Worm (Caenorhabditis elegans) whole organism, L3 larva: ENCODE measurements around the gene F02C12.1.
"Not testable (repeated sequence)": the region's sequence is repeated elsewhere in the genome, so short reads cannot be mapped to it uniquely, and the experiment has no call there.

Source experiments
- ceh-9 ChIP-seq: sonication (generic microtip); optimal IDR thresholded peaks from 2 replicates; lab custom pipeline; 2018; ENCODE audit warnings: missing biosample characterization, missing genetic modification characterization
- eor-1 ChIP-seq, 2 experiments: fragments of 150-350 bp; optimal IDR thresholded peaks; 2 replicates each; lab custom pipeline; 2014 to 2018; ENCODE audit warnings: missing biosample characterization in 2 of 2, missing genetic modification characterization in 2 of 2
- lin-39 ChIP-seq: fragments of 150-350 bp; optimal IDR thresholded peaks from 2 replicates; lab custom pipeline; 2018; ENCODE audit warnings: missing biosample characterization, missing genetic modification reagents, missing genetic modification characterization
- nhr-43 ChIP-seq: sonication (generic microtip); optimal IDR thresholded peaks from 2 replicates; lab custom pipeline; 2016; ENCODE audit warnings: mild to moderate bottlenecking, missing genetic modification characterization, missing compliant biosample characterization; ENCODE audit not compliant: poor library complexity, severe bottlenecking

- TF ChIP-seq nhr-43 (tag; lab: Kevin White, UChicago); lin-39 (tag; lab: Kevin White, UChicago); eor-1 (tag; optimal IDR thresholded peaks at IDR 0.05; lab: Kevin White, UChicago); ceh-9 (tag; lab: Kevin White, UChicago): not testable (repeated sequence)
Observed at ce11 chrX:13431388-13431787, 29.5 kb downstream of the F02C12.1 start, which contains the start of gene C29F7.10.
